Fruit fly (Drosophila melanogaster): ENCODE data around the gene CG42571.

CG42571 gene

dm6 chr3L:15715788-15716503 is at the start of gene CG42571:
Gene CG42571 (plus strand): TSS chr3L:15716453.
- no peak for TF ChIP-seq Pif1B (GFP tag; optimal IDR thresholded peaks at IDR 0.05)
- no peak for TF ChIP-seq rn (GFP tag; IDR thresholded peaks at IDR 0.05)
- no peak for TF ChIP-seq EcR (GFP tag; optimal IDR thresholded peaks at IDR 0.05)
- TF ChIP-seq CG34367 (tag; optimal IDR thresholded peaks at IDR 0.05): no peak
- no peak for TF ChIP-seq CG8159 (tag; optimal IDR thresholded peaks at IDR 0.05)
- TF ChIP-seq fd96Ca (GFP tag; IDR thresholded peaks at IDR 0.05): no peak
- no peak for TF ChIP-seq CG17806 (tag; optimal IDR thresholded peaks at IDR 0.05)
- no peak for TF ChIP-seq CG4496 (GFP tag; IDR thresholded peaks at IDR 0.05)
- TF ChIP-seq CG9948 (tag; optimal IDR thresholded peaks at IDR 0.05): no peak
- no peak for TF ChIP-seq CG8301 (tag; optimal IDR thresholded peaks at IDR 0.05)

dm6 chr3L:15669939-15670338 is 46.3 kb upstream of the CG42571 start:
- no peak for TF ChIP-seq fd96Ca (GFP tag; IDR thresholded peaks at IDR 0.05)

dm6 chr3L:15670455-15670854 is 45.8 kb upstream of the CG42571 start:
- peak; percentile 56 for TF ChIP-seq CG8159 (tag; optimal IDR thresholded peaks at IDR 0.05)
- TF ChIP-seq Pif1A (GFP tag; optimal IDR thresholded peaks at IDR 0.05): no peak
- TF ChIP-seq Pif1B (GFP tag; optimal IDR thresholded peaks at IDR 0.05): no peak
- TF ChIP-seq CG17806 (tag; optimal IDR thresholded peaks at IDR 0.05): no peak
- no peak for TF ChIP-seq CG8301 (tag; optimal IDR thresholded peaks at IDR 0.05)
- peak; percentile 25 for TF ChIP-seq Snoo (tag; optimal IDR thresholded peaks at IDR 0.05)
- TF ChIP-seq CG14655 (GFP tag; optimal IDR thresholded peaks at IDR 0.05): no peak
- TF ChIP-seq CG4496 (GFP tag; IDR thresholded peaks at IDR 0.05): no peak
- peak; percentile 7 for TF ChIP-seq CG9948 (tag; optimal IDR thresholded peaks at IDR 0.05)
- peak; percentile 17 for TF ChIP-seq CG15710 (tag; optimal IDR thresholded peaks at IDR 0.05)

- no peak for TF ChIP-seq Snoo (tag; optimal IDR thresholded peaks at IDR 0.05)
- no peak for TF ChIP-seq CG17806 (tag; optimal IDR thresholded peaks at IDR 0.05)
- TF ChIP-seq CG15710 (tag; optimal IDR thresholded peaks at IDR 0.05): no peak
- no peak for TF ChIP-seq rn (GFP tag; IDR thresholded peaks at IDR 0.05)
- peak; percentile 3 for TF ChIP-seq CG9948 (tag; optimal IDR thresholded peaks at IDR 0.05)
- no peak for TF ChIP-seq CG10348 (GFP tag; IDR thresholded peaks at IDR 0.05)
- peak; percentile 14 for TF ChIP-seq CG14655 (GFP tag; optimal IDR thresholded peaks at IDR 0.05)
- TF ChIP-seq CG12605 (GFP tag; IDR thresholded peaks at IDR 0.05): no peak
- TF ChIP-seq CG13204 (GFP tag; optimal IDR thresholded peaks at IDR 0.05): no peak
- no peak for TF ChIP-seq CG8159 (tag; optimal IDR thresholded peaks at IDR 0.05)
- TF ChIP-seq D1 (tag; optimal IDR thresholded peaks at IDR 0.05): no peak
- TF ChIP-seq CG32121 (GFP tag; IDR thresholded peaks at IDR 0.05): no peak
- TF ChIP-seq fd96Ca (GFP tag; IDR thresholded peaks at IDR 0.05): no peak
- TF ChIP-seq CG8301 (tag; optimal IDR thresholded peaks at IDR 0.05): no peak
These were observed 43.5 kb upstream of the CG42571 start for dm6 chr3L:15672800-15673199.

dm6 chr3L:15675111-15675510 is 41.1 kb upstream of the CG42571 start:
- TF ChIP-seq CG8301 (tag; optimal IDR thresholded peaks at IDR 0.05) (peak; percentile 37), Ets98B (GFP tag; IDR thresholded peaks at IDR 0.05) (0 out of 2 replicates have a peak, but pooled peaks have one; percentile 14), D1 (tag; optimal IDR thresholded peaks at IDR 0.05) (no peak), CG9948 (tag; optimal IDR thresholded peaks at IDR 0.05) (peak; percentile 23), CG14655 (GFP tag; optimal IDR thresholded peaks at IDR 0.05) (peak; percentile 65), gl (tag; optimal IDR thresholded peaks at IDR 0.05) (no peak)

- TF ChIP-seq rn (GFP tag; IDR thresholded peaks at IDR 0.05): no peak
- TF ChIP-seq CG9948 (tag; optimal IDR thresholded peaks at IDR 0.05): peak; percentile 20
- no peak for TF ChIP-seq CG10348 (GFP tag; IDR thresholded peaks at IDR 0.05)
- no peak for TF ChIP-seq CG34367 (tag; optimal IDR thresholded peaks at IDR 0.05)
- TF ChIP-seq CG8159 (tag; optimal IDR thresholded peaks at IDR 0.05): peak; percentile 5
- TF ChIP-seq CG15710 (tag; optimal IDR thresholded peaks at IDR 0.05): no peak
- peak; percentile 1 for TF ChIP-seq CG14655 (GFP tag; optimal IDR thresholded peaks at IDR 0.05)
- no peak for TF ChIP-seq Snoo (tag; optimal IDR thresholded peaks at IDR 0.05)
- no peak for TF ChIP-seq CG4496 (GFP tag; IDR thresholded peaks at IDR 0.05)
- TF ChIP-seq CG12605 (GFP tag; IDR thresholded peaks at IDR 0.05): no peak
- TF ChIP-seq CG17806 (tag; optimal IDR thresholded peaks at IDR 0.05): no peak
- TF ChIP-seq Ets98B (GFP tag; IDR thresholded peaks at IDR 0.05): no peak
- TF ChIP-seq D1 (tag; optimal IDR thresholded peaks at IDR 0.05): no peak
These were observed 38.6 kb upstream of the CG42571 start for dm6 chr3L:15677662-15678061.

- TF ChIP-seq rn (GFP tag; IDR thresholded peaks at IDR 0.05) (no peak), CG8301 (tag; optimal IDR thresholded peaks at IDR 0.05) (no peak), Pif1B (GFP tag; optimal IDR thresholded peaks at IDR 0.05) (no peak), CG12605 (GFP tag; IDR thresholded peaks at IDR 0.05) (no peak), CG34367 (tag; optimal IDR thresholded peaks at IDR 0.05) (no peak), Snoo (tag; optimal IDR thresholded peaks at IDR 0.05) (no peak), CG4496 (GFP tag; IDR thresholded peaks at IDR 0.05) (no peak), D1 (tag; optimal IDR thresholded peaks at IDR 0.05) (no peak), CG32121 (GFP tag; IDR thresholded peaks at IDR 0.05) (no peak), gl (tag; optimal IDR thresholded peaks at IDR 0.05) (no peak), CG14655 (GFP tag; optimal IDR thresholded peaks at IDR 0.05) (no peak), CG15710 (tag; optimal IDR thresholded peaks at IDR 0.05) (no peak), fd96Ca (GFP tag; IDR thresholded peaks at IDR 0.05) (no peak), CG8159 (tag; optimal IDR thresholded peaks at IDR 0.05) (no peak), CG13204 (GFP tag; optimal IDR thresholded peaks at IDR 0.05) (no peak), EcR (GFP tag; optimal IDR thresholded peaks at IDR 0.05) (no peak), CG10348 (GFP tag; IDR thresholded peaks at IDR 0.05) (no peak), Ets98B (GFP tag; IDR thresholded peaks at IDR 0.05) (no peak), CG17806 (tag; optimal IDR thresholded peaks at IDR 0.05) (no peak), CG9948 (tag; optimal IDR thresholded peaks at IDR 0.05) (no peak)
These were observed 38.0 kb upstream of the CG42571 start for dm6 chr3L:15678284-15678683.

Measured in whole organism, pupa.